Fruit fly (Drosophila melanogaster): Measurements from ENCODE around the gene SelR.
A peak's percentile ranks its signal among the peaks of the same experiment; 100 is the strongest.

SelR gene

dm6 chr3R:10852232-10852774 lies 16.1 kb downstream of the SelR start, which contains the start of gene CG4565 (continued):
- TF ChIP-seq CG16815 (GFP tag; optimal IDR thresholded peaks at IDR 0.05): no peak
- TF ChIP-seq Nf-YB (GFP tag; optimal IDR thresholded peaks at IDR 0.05): peak; percentile 79
- TF ChIP-seq CG2875 (GFP tag; optimal IDR thresholded peaks at IDR 0.05): no peak
- no peak for TF ChIP-seq bigmax (GFP tag; optimal IDR thresholded peaks at IDR 0.05)
- TF ChIP-seq CG34376 (GFP tag; optimal IDR thresholded peaks at IDR 0.05): peak; percentile 64
- TF ChIP-seq BEAF-32 (GFP tag; optimal IDR thresholded peaks at IDR 0.05): peak; percentile 41
- TF ChIP-seq gro (GFP tag; optimal IDR thresholded peaks at IDR 0.05): no peak
- no peak for TF ChIP-seq CG8281 (tag; optimal IDR thresholded peaks at IDR 0.05)
- no peak for TF ChIP-seq CG13123 (GFP tag; optimal IDR thresholded peaks at IDR 0.05)
- TF ChIP-seq CrebB (tag; optimal IDR thresholded peaks at IDR 0.05): peak; percentile 1
- no peak for TF ChIP-seq CG30431 (GFP tag; optimal IDR thresholded peaks at IDR 0.05)
- TF ChIP-seq sqz (GFP tag; optimal IDR thresholded peaks at IDR 0.05): no peak
- TF ChIP-seq dm (GFP tag; optimal IDR thresholded peaks at IDR 0.05): no peak
- TF ChIP-seq h (optimal IDR thresholded peaks at IDR 0.05): no peak
- no peak for TF ChIP-seq ap (GFP tag; IDR thresholded peaks at IDR 0.05)
- TF ChIP-seq CG31224 (GFP tag; IDR thresholded peaks at IDR 0.05): peak; percentile 99
- TF ChIP-seq CG16863 (GFP tag; optimal IDR thresholded peaks at IDR 0.05): no peak
- peak; percentile 88 for TF ChIP-seq Myb (GFP tag; optimal IDR thresholded peaks at IDR 0.05)
- no peak for TF ChIP-seq peb (GFP tag; IDR thresholded peaks at IDR 0.05)
- TF ChIP-seq Sry-δ (GFP tag; optimal IDR thresholded peaks at IDR 0.05): peak; percentile 54
- peak; percentile 74 for TF ChIP-seq Med (GFP tag)
- TF ChIP-seq gfzf (GFP tag; optimal IDR thresholded peaks at IDR 0.05): peak; percentile 68
- TF ChIP-seq HmgD (GFP tag; optimal IDR thresholded peaks at IDR 0.05): no peak
- no peak for TF ChIP-seq CG9215 (GFP tag; IDR thresholded peaks at IDR 0.05)
- TF ChIP-seq gsb-n (tag; optimal IDR thresholded peaks at IDR 0.05): no peak
- TF ChIP-seq CG9727 (GFP tag; optimal IDR thresholded peaks at IDR 0.05): no peak
- no peak for TF ChIP-seq Fer3 (tag; optimal IDR thresholded peaks at IDR 0.05)
- TF ChIP-seq Jarid2 (GFP tag; optimal IDR thresholded peaks at IDR 0.05): no peak
- TF ChIP-seq psq (GFP tag; optimal IDR thresholded peaks at IDR 0.05): no peak
- no peak for TF ChIP-seq CG11093 (GFP tag; IDR thresholded peaks at IDR 0.05)
- no peak for TF ChIP-seq CG8089 (GFP tag; optimal IDR thresholded peaks at IDR 0.05)
- no peak for TF ChIP-seq Rfx (GFP tag; IDR thresholded peaks at IDR 0.05)
- TF ChIP-seq B-H2 (GFP tag; optimal IDR thresholded peaks at IDR 0.05): no peak
- peak; percentile 22; the same call in 1 of the 2 replicates for TF ChIP-seq vvl (GFP tag; IDR thresholded peaks at IDR 0.05)
- no peak for TF ChIP-seq Blimp-1 (GFP tag; optimal IDR thresholded peaks at IDR 0.05)
- TF ChIP-seq CG4282 (GFP tag; optimal IDR thresholded peaks at IDR 0.05): no peak
- TF ChIP-seq CG10565 (GFP tag; optimal IDR thresholded peaks at IDR 0.05): no peak
- TF ChIP-seq CG8388 (GFP tag; optimal IDR thresholded peaks at IDR 0.05): no peak
- no peak for TF ChIP-seq CG11696 (GFP tag; IDR thresholded peaks at IDR 0.05)
- no peak for TF ChIP-seq CG1233 (GFP tag; optimal IDR thresholded peaks at IDR 0.05)
- TF ChIP-seq btn (GFP tag; optimal IDR thresholded peaks at IDR 0.05): no peak
- no peak for TF ChIP-seq CG18764 (GFP tag; optimal IDR thresholded peaks at IDR 0.05)
- peak; percentile 48 for TF ChIP-seq trem (tag; optimal IDR thresholded peaks at IDR 0.05)
- peak; percentile 7 for TF ChIP-seq sug (tag; optimal IDR thresholded peaks at IDR 0.05)
- no peak for TF ChIP-seq CG5245 (GFP tag; optimal IDR thresholded peaks at IDR 0.05)
- TF ChIP-seq Ptx1 (GFP tag; IDR thresholded peaks at IDR 0.05): no peak
- no peak for TF ChIP-seq CG6689 (GFP tag; IDR thresholded peaks at IDR 0.05)
- TF ChIP-seq NFAT (GFP tag; IDR thresholded peaks at IDR 0.05): no peak
- TF ChIP-seq CG8924 (tag; optimal IDR thresholded peaks at IDR 0.05): no peak
- TF ChIP-seq CG10979 (tag; optimal IDR thresholded peaks at IDR 0.05): peak; percentile 13
- TF ChIP-seq Ets97D (GFP tag; optimal IDR thresholded peaks at IDR 0.05): peak; percentile 43

All from whole organism, embryonic.